Fruit fly (Drosophila melanogaster): Measurements from ENCODE around the gene CG16721.

Gene CG16721

DNA sequence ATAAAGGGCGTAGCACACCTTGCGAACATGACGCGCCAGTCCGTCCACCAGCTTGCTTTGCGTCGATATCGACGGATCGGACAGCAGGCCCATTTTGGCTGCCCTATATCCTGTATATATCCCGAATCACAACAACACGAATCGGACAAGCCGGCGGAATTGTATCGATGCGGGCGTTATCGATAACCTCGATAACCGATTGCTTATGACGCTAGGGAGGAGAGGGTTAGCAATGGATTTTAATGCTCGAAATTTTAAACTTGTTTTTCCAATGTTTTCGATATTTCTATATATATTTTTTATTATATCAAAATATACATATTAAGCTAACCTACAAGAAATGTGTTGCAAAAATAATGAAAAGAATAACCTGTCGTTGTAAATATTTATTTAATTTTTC, 6.5 kb upstream of the CG16721 start, which contains the start of gene GAA1 (continued):
- TF ChIP-seq CG2678 (tag; optimal IDR thresholded peaks at IDR 0.05) (no peak), lmd (GFP tag; IDR thresholded peaks at IDR 0.05) (no peak), CG14860 (GFP tag; IDR thresholded peaks at IDR 0.05; ENCODE audit: partially characterized antibody) (peak; percentile 92), CG2889 (GFP tag; IDR thresholded peaks at IDR 0.05) (no peak), wor (GFP tag; IDR thresholded peaks at IDR 0.05) (no peak), CG7963 (GFP tag; IDR thresholded peaks at IDR 0.05; ENCODE audit: partially characterized antibody) (peak; percentile 94), CG4854 (GFP tag; optimal IDR thresholded peaks at IDR 0.05) (no peak), Hand (GFP tag; optimal IDR thresholded peaks at IDR 0.05) (no peak), crol (GFP tag; IDR thresholded peaks at IDR 0.05) (no peak), Bteb2 (GFP tag; optimal IDR thresholded peaks at IDR 0.05) (no peak), Meics (GFP tag; optimal IDR thresholded peaks at IDR 0.05) (no peak), CG11560 (tag; IDR thresholded peaks at IDR 0.05) (no peak), Rx (GFP tag; IDR thresholded peaks at IDR 0.05) (no peak), Dref (GFP tag; IDR thresholded peaks at IDR 0.05) (peak; percentile 82), HHEX (GFP tag; optimal IDR thresholded peaks at IDR 0.05) (no peak), CG1529 (GFP tag; optimal IDR thresholded peaks at IDR 0.05) (no peak), lab (GFP tag; optimal IDR thresholded peaks at IDR 0.05) (no peak), onecut (GFP tag; IDR thresholded peaks at IDR 0.05) (no peak), Lhr (GFP tag; optimal IDR thresholded peaks at IDR 0.05) (no peak), CG43689 (GFP tag; IDR thresholded peaks at IDR 0.05) (no peak), Ets65A (GFP tag) (no peak), CG10209 (GFP tag; optimal IDR thresholded peaks at IDR 0.05) (no peak), CG6765 (GFP tag; optimal IDR thresholded peaks at IDR 0.05) (no peak), chif (GFP tag; optimal IDR thresholded peaks at IDR 0.05) (no peak), Oli (tag; optimal IDR thresholded peaks at IDR 0.05) (no peak), Hmr (GFP tag; optimal IDR thresholded peaks at IDR 0.05) (no peak), inv (GFP tag; IDR thresholded peaks at IDR 0.05; ENCODE audit: partially characterized antibody) (peak; percentile 64), Hsf (GFP tag; optimal IDR thresholded peaks at IDR 0.05) (no peak), sisA (GFP tag; IDR thresholded peaks at IDR 0.05) (no peak), Deaf1 (tag; optimal IDR thresholded peaks at IDR 0.05) (no peak), Ravus (GFP tag; IDR thresholded peaks at IDR 0.05) (no peak), CG14050 (GFP tag; IDR thresholded peaks at IDR 0.05) (no peak), ERR (GFP tag; optimal IDR thresholded peaks at IDR 0.05) (no peak), Mad (GFP tag; optimal IDR thresholded peaks at IDR 0.05) (no peak), insv (GFP tag; optimal IDR thresholded peaks at IDR 0.05) (no peak), trem (tag; optimal IDR thresholded peaks at IDR 0.05) (peak; percentile 21), sr (GFP tag; IDR thresholded peaks at IDR 0.05) (no peak), Six4 (GFP tag; optimal IDR thresholded peaks at IDR 0.05) (no peak), ham (GFP tag; IDR thresholded peaks at IDR 0.05) (no peak), lola (GFP tag; optimal IDR thresholded peaks at IDR 0.05) (no peak), CG31388 (GFP tag; optimal IDR thresholded peaks at IDR 0.05) (no peak), CG15011 (GFP tag; optimal IDR thresholded peaks at IDR 0.05) (no peak), tin (GFP tag; optimal IDR thresholded peaks at IDR 0.05) (no peak), fru (optimal IDR thresholded peaks at IDR 0.05) (no peak), Sry-δ (GFP tag; optimal IDR thresholded peaks at IDR 0.05) (peak; percentile 69), al (GFP tag; IDR thresholded peaks at IDR 0.05) (0 out of 2 replicates have a peak, but pooled peaks have one; percentile 13), CG12744 (GFP tag; optimal IDR thresholded peaks at IDR 0.05) (no peak), gsb-n (tag; optimal IDR thresholded peaks at IDR 0.05) (no peak), CG9797 (GFP tag; optimal IDR thresholded peaks at IDR 0.05) (no peak), Mrtf (GFP tag; IDR thresholded peaks at IDR 0.05) (no peak), CG4360 (GFP tag; IDR thresholded peaks at IDR 0.05) (peak; percentile 64; the same call in 1 of the 2 replicates), CG16779 (GFP tag; IDR thresholded peaks at IDR 0.05) (no peak), CG7839 (tag; optimal IDR thresholded peaks at IDR 0.05) (no peak)
